Worm (Caenorhabditis elegans): Measurements from ENCODE around the gene F09E5.11.

Gene F09E5.11

ce11 chrII:5336035-5336376 lies 22.0 kb downstream of the F09E5.11 start:
- TF ChIP-seq sem-2 (GFP tag; optimal IDR thresholded peaks at IDR 0.05) = no peak
- peak; percentile 40 for TF ChIP-seq ces-1 (GFP tag; optimal IDR thresholded peaks at IDR 0.05)
- peak; percentile 63 for TF ChIP-seq mep-1 (tag; optimal IDR thresholded peaks at IDR 0.05)
- TF ChIP-seq unc-62 (GFP tag; optimal IDR thresholded peaks at IDR 0.05) = peak; percentile 32
- peak; percentile 27 for TF ChIP-seq cnd-1 (tag; optimal IDR thresholded peaks at IDR 0.05)
- TF ChIP-seq mab-5 (tag; optimal IDR thresholded peaks at IDR 0.05) = no peak
- no peak for TF ChIP-seq bed-3 (GFP tag; optimal IDR thresholded peaks at IDR 0.05)
- TF ChIP-seq unc-120 (tag; optimal IDR thresholded peaks at IDR 0.05; ENCODE audit: poor library complexity, severe bottlenecking) = no peak

- no peak for TF ChIP-seq flh-1 (GFP tag; optimal IDR thresholded peaks at IDR 0.05)
- TF ChIP-seq nhr-237 (tag; optimal IDR thresholded peaks at IDR 0.05) = no peak
- no peak for TF ChIP-seq pha-4 (tag; optimal IDR thresholded peaks at IDR 0.05)
- TF ChIP-seq elt-3 (tag; optimal IDR thresholded peaks at IDR 0.05) = no peak
- no peak for TF ChIP-seq M03D4.4 (tag; optimal IDR thresholded peaks at IDR 0.05)
- TF ChIP-seq bed-3 (GFP tag; optimal IDR thresholded peaks at IDR 0.05) = no peak
- no peak for TF ChIP-seq mab-5 (tag; optimal IDR thresholded peaks at IDR 0.05)
- TF ChIP-seq snpc-4 (tag; optimal IDR thresholded peaks at IDR 0.05) = no peak
- no peak for TF ChIP-seq lsy-2 (tag; optimal IDR thresholded peaks at IDR 0.05)
- TF ChIP-seq ceh-43 (GFP tag; optimal IDR thresholded peaks at IDR 0.05) = no peak
- TF ChIP-seq drap-1 (GFP tag; optimal IDR thresholded peaks at IDR 0.05) = no peak
- TF ChIP-seq zip-8 (tag; optimal IDR thresholded peaks at IDR 0.05) = no peak
- no peak for TF ChIP-seq mep-1 (tag; optimal IDR thresholded peaks at IDR 0.05)
Observed at ce11 chrII:5335370-5336034, 22.5 kb downstream of the F09E5.11 start.

ce11 chrII:5334628-5335027 lies 23.4 kb downstream of the F09E5.11 start:
- TF ChIP-seq lin-13 (tag; optimal IDR thresholded peaks at IDR 0.05) (no peak), mep-1 (tag; optimal IDR thresholded peaks at IDR 0.05) (no peak), ztf-11 (tag; optimal IDR thresholded peaks at IDR 0.05) (no peak), ham-2 (GFP tag; optimal IDR thresholded peaks at IDR 0.05) (no peak), mab-5 (tag; optimal IDR thresholded peaks at IDR 0.05) (no peak), nhr-28 (tag; optimal IDR thresholded peaks at IDR 0.05) (no peak), snpc-4 (tag; optimal IDR thresholded peaks at IDR 0.05) (no peak), nhr-2 (tag; optimal IDR thresholded peaks at IDR 0.05) (no peak), ces-1 (GFP tag; optimal IDR thresholded peaks at IDR 0.05) (no peak), zip-8 (tag; optimal IDR thresholded peaks at IDR 0.05) (no peak), drap-1 (GFP tag; optimal IDR thresholded peaks at IDR 0.05) (no peak), mls-2 (tag; optimal IDR thresholded peaks at IDR 0.05) (no peak), flh-1 (GFP tag; optimal IDR thresholded peaks at IDR 0.05) (no peak), bed-3 (GFP tag; optimal IDR thresholded peaks at IDR 0.05) (no peak), elt-3 (tag; optimal IDR thresholded peaks at IDR 0.05) (no peak), tbx-8 (GFP tag; optimal IDR thresholded peaks at IDR 0.05) (no peak)

- no peak for TF ChIP-seq bed-3 (GFP tag; optimal IDR thresholded peaks at IDR 0.05)
- TF ChIP-seq sem-2 (GFP tag; optimal IDR thresholded peaks at IDR 0.05) = no peak
- no peak for TF ChIP-seq lin-32 (GFP tag; optimal IDR thresholded peaks at IDR 0.05)
- TF ChIP-seq lsy-2 (tag; optimal IDR thresholded peaks at IDR 0.05) = no peak
- TF ChIP-seq lin-13 (tag; optimal IDR thresholded peaks at IDR 0.05) = no peak
- no peak for TF ChIP-seq ztf-11 (tag; optimal IDR thresholded peaks at IDR 0.05)
- TF ChIP-seq pha-4 (tag; optimal IDR thresholded peaks at IDR 0.05) = no peak
- TF ChIP-seq unc-39 (tag; optimal IDR thresholded peaks at IDR 0.05) = no peak
- no peak for TF ChIP-seq ceh-43 (GFP tag; optimal IDR thresholded peaks at IDR 0.05)
- TF ChIP-seq tbx-8 (GFP tag; optimal IDR thresholded peaks at IDR 0.05) = no peak
- no peak for TF ChIP-seq drap-1 (GFP tag; optimal IDR thresholded peaks at IDR 0.05)
- TF ChIP-seq unc-62 (GFP tag; optimal IDR thresholded peaks at IDR 0.05) = no peak
- no peak for TF ChIP-seq snpc-4 (tag; optimal IDR thresholded peaks at IDR 0.05)
- no peak for TF ChIP-seq ces-1 (GFP tag; optimal IDR thresholded peaks at IDR 0.05)
- TF ChIP-seq blmp-1 (tag; optimal IDR thresholded peaks at IDR 0.05) = no peak
- no peak for TF ChIP-seq nhr-28 (tag; optimal IDR thresholded peaks at IDR 0.05)
- TF ChIP-seq M03D4.4 (tag; optimal IDR thresholded peaks at IDR 0.05) = no peak
Observed at ce11 chrII:5333729-5334255, 24.2 kb downstream of the F09E5.11 start.

ce11 chrII:5332345-5333124 lies 25.5 kb downstream of the F09E5.11 start:
- TF ChIP-seq lin-32 (GFP tag; optimal IDR thresholded peaks at IDR 0.05) (no peak), M03D4.4 (tag; optimal IDR thresholded peaks at IDR 0.05) (no peak), flh-1 (GFP tag; optimal IDR thresholded peaks at IDR 0.05) (no peak), sptf-1 (tag; optimal IDR thresholded peaks at IDR 0.05) (no peak), lsy-2 (tag; optimal IDR thresholded peaks at IDR 0.05) (no peak), ceh-83 (GFP tag; optimal IDR thresholded peaks at IDR 0.05) (no peak), tbx-8 (GFP tag; optimal IDR thresholded peaks at IDR 0.05) (no peak), blmp-1 (tag; optimal IDR thresholded peaks at IDR 0.05) (no peak)

Measured in whole organism, mixed stage, embryonic.